Worm (Caenorhabditis elegans): ENCODE results near the gene K03B4.2.

K03B4.2 gene

ce11 chrV:4700189-4700588 is 12.4 kb downstream of the K03B4.2 start, which contains the start of gene ZC266.1:
TSS of gene ZC266.1 (minus strand) at chrV:4700289.
- TF ChIP-seq Y53F4B.3 (GFP tag; IDR thresholded peaks at IDR 0.05) = no peak
- TF ChIP-seq K11D2.4 (GFP tag; IDR thresholded peaks at IDR 0.05) = no peak
- no peak for TF ChIP-seq tlf-1 (GFP tag; optimal IDR thresholded peaks at IDR 0.05)
- no peak for TF ChIP-seq sdz-38 (tag; optimal IDR thresholded peaks at IDR 0.05)
- TF ChIP-seq somi-1 (GFP tag; optimal IDR thresholded peaks at IDR 0.05) = no peak
- no peak for TF ChIP-seq ztf-25 (GFP tag; IDR thresholded peaks at IDR 0.05)
- no peak for TF ChIP-seq ceh-58 (GFP tag; IDR thresholded peaks at IDR 0.05)
- TF ChIP-seq snpc-3.4 (tag; optimal IDR thresholded peaks at IDR 0.05) = no peak
- TF ChIP-seq pha-4 (tag; optimal IDR thresholded peaks at IDR 0.05) = no peak
- no peak for TF ChIP-seq akir-1 (GFP tag; optimal IDR thresholded peaks at IDR 0.05)

- TF ChIP-seq atf-7 (tag; optimal IDR thresholded peaks at IDR 0.05) (no peak), Y95B8A.8 (GFP tag; IDR thresholded peaks at IDR 0.05) (no peak), snpc-4 (GFP tag; optimal IDR thresholded peaks at IDR 0.05) (no peak), snpc-4 (tag; optimal IDR thresholded peaks at IDR 0.05) (no peak), ccch-3 (GFP tag; optimal IDR thresholded peaks at IDR 0.05) (no peak), ztf-18 (tag; optimal IDR thresholded peaks at IDR 0.05) (no peak), ztf-6 (GFP tag; IDR thresholded peaks at IDR 0.05) (no peak), aptf-2 (GFP tag; conservative IDR thresholded peaks at IDR 0.05) (no peak), ceh-58 (GFP tag; IDR thresholded peaks at IDR 0.05) (no peak), C17E4.6 (GFP tag; IDR thresholded peaks at IDR 0.05) (no peak), lag-1 (GFP tag; IDR thresholded peaks at IDR 0.05) (no peak), nhr-80 (tag; optimal IDR thresholded peaks at IDR 0.05) (no peak), bed-1 (GFP tag; IDR thresholded peaks at IDR 0.05) (no peak), F39B2.1 (GFP tag; IDR thresholded peaks at IDR 0.05) (no peak), attf-3 (GFP tag; conservative IDR thresholded peaks at IDR 0.05) (no peak), lin-40 (tag; optimal IDR thresholded peaks at IDR 0.05) (no peak), akir-1 (GFP tag; optimal IDR thresholded peaks at IDR 0.05) (no peak), xnd-1 (tag; optimal IDR thresholded peaks at IDR 0.05) (no peak), Y79H2A.3 (GFP tag; conservative IDR thresholded peaks at IDR 0.05) (no peak)
Measured at ce11 chrV:4707646-4708045, 19.9 kb downstream of the K03B4.2 start.

- TF ChIP-seq Y53G8AR.9 (GFP tag; conservative IDR thresholded peaks at IDR 0.05) = no peak
- TF ChIP-seq unc-130 (GFP tag; optimal IDR thresholded peaks at IDR 0.05) = no peak
- no peak for TF ChIP-seq D2030.7 (GFP tag; IDR thresholded peaks at IDR 0.05)
- no peak for TF ChIP-seq ztf-25 (GFP tag; IDR thresholded peaks at IDR 0.05)
- no peak for TF ChIP-seq cebp-1 (GFP tag; IDR thresholded peaks at IDR 0.05)
- TF ChIP-seq cebp-1 (tag; optimal IDR thresholded peaks at IDR 0.05) = no peak
- no peak for TF ChIP-seq let-607 (tag; optimal IDR thresholded peaks at IDR 0.05)
- TF ChIP-seq egl-18 (GFP tag; IDR thresholded peaks at IDR 0.05) = no peak
- TF ChIP-seq ccch-3 (GFP tag; optimal IDR thresholded peaks at IDR 0.05) = no peak
- no peak for TF ChIP-seq C17E4.6 (GFP tag; IDR thresholded peaks at IDR 0.05)
- TF ChIP-seq dpl-1 (GFP tag; optimal IDR thresholded peaks at IDR 0.05) = no peak
- TF ChIP-seq Y53F4B.3 (GFP tag; IDR thresholded peaks at IDR 0.05) = no peak
- no peak for TF ChIP-seq atf-7 (tag; optimal IDR thresholded peaks at IDR 0.05)
- no peak for TF ChIP-seq bed-2 (GFP tag; IDR thresholded peaks at IDR 0.05)
- no peak for TF ChIP-seq attf-6 (GFP tag; IDR thresholded peaks at IDR 0.05)
- TF ChIP-seq somi-1 (GFP tag; optimal IDR thresholded peaks at IDR 0.05) = no peak
Measured at ce11 chrV:4710464-4710863, 22.7 kb downstream of the K03B4.2 start, which contains the start of gene oac-24. TSS of gene oac-24 (plus strand) at chrV:4710764.
